Worm (Caenorhabditis elegans): ENCODE measurements around the gene aak-2.

The aak-2 gene

ce11 chrX:16803545-16803944, 7.7 kb downstream of the aak-2 start:
- TF ChIP-seq peb-1 (tag; optimal IDR thresholded peaks at IDR 0.05), result no peak
- TF ChIP-seq nhr-129 (tag; optimal IDR thresholded peaks at IDR 0.05), result no peak

- TF ChIP-seq unc-55 (GFP tag; optimal IDR thresholded peaks at IDR 0.05) (peak; percentile 68), elt-1 (tag; optimal IDR thresholded peaks at IDR 0.05) (no peak)
These were observed 11.1 kb downstream of the aak-2 start, which contains the start of gene mec-4 for ce11 chrX:16807015-16807414. TSS of gene mec-4 (minus strand) at chrX:16807115.

DNA sequence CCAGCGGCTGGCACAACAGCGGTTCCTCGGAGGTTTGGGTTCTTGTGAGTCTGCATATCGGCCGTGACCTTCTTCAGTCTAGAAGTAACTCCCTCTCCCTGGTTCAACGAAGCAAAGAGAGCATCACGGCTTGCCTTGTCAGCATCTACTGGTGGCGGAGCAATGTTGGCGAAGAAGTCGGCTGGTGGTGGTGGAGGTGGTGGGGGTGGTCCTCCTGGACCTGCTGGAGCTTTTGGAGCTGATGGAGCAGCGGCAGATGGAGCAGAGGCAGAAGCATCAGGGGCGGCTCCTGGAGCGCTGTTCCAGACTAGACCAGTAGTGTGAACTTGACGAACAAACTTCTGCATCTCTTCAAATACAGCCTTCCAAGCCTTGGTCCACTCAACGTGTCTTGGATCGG, 12.6 kb downstream of the aak-2 start:
- TF ChIP-seq nhr-25 (tag; optimal IDR thresholded peaks at IDR 0.05), result no peak
- no peak for TF ChIP-seq mbf-1 (tag; optimal IDR thresholded peaks at IDR 0.05)
- no peak for TF ChIP-seq crh-2 (tag; optimal IDR thresholded peaks at IDR 0.05)
- no peak for TF ChIP-seq sma-3 (GFP tag; optimal IDR thresholded peaks at IDR 0.05)
- no peak for TF ChIP-seq snpc-4 (tag; optimal IDR thresholded peaks at IDR 0.05)
- no peak for TF ChIP-seq Y55F3AM.14 (GFP tag; optimal IDR thresholded peaks at IDR 0.05)
- TF ChIP-seq sma-9 (GFP tag; optimal IDR thresholded peaks at IDR 0.05), result no peak
- no peak for TF ChIP-seq sma-9 (tag; optimal IDR thresholded peaks at IDR 0.05)
- TF ChIP-seq ceh-16 (tag; optimal IDR thresholded peaks at IDR 0.05), result no peak
- TF ChIP-seq peb-1 (tag; optimal IDR thresholded peaks at IDR 0.05), result no peak
- TF ChIP-seq nhr-12 (tag; optimal IDR thresholded peaks at IDR 0.05), result no peak
- TF ChIP-seq C34F6.9 (tag; optimal IDR thresholded peaks at IDR 0.05), result no peak
- TF ChIP-seq unc-39 (tag; optimal IDR thresholded peaks at IDR 0.05), result no peak
- TF ChIP-seq lin-13 (GFP tag; optimal IDR thresholded peaks at IDR 0.05), result no peak
- TF ChIP-seq lin-39 (tag; optimal IDR thresholded peaks at IDR 0.05), result no peak
- no peak for TF ChIP-seq nhr-237 (tag; optimal IDR thresholded peaks at IDR 0.05)
- no peak for TF ChIP-seq ceh-82 (tag; optimal IDR thresholded peaks at IDR 0.05)
- TF ChIP-seq sem-4 (tag; optimal IDR thresholded peaks at IDR 0.05), result no peak

ce11 chrX:16809689-16810088, 13.8 kb downstream of the aak-2 start:
- TF ChIP-seq gmeb-1 (tag; optimal IDR thresholded peaks at IDR 0.05), result no peak
- no peak for TF ChIP-seq elt-1 (tag; optimal IDR thresholded peaks at IDR 0.05)
- TF ChIP-seq nhr-77 (tag; optimal IDR thresholded peaks at IDR 0.05), result no peak
- no peak for TF ChIP-seq blmp-1 (tag; optimal IDR thresholded peaks at IDR 0.05; ENCODE audit: insufficient read depth)
- no peak for TF ChIP-seq nhr-21 (tag; optimal IDR thresholded peaks at IDR 0.05)
- no peak for TF ChIP-seq ztf-4 (tag; optimal IDR thresholded peaks at IDR 0.05)
- TF ChIP-seq unc-55 (GFP tag; optimal IDR thresholded peaks at IDR 0.05), result no peak
- no peak for TF ChIP-seq R02D3.7 (tag; optimal IDR thresholded peaks at IDR 0.05)
- no peak for TF ChIP-seq snpc-4 (tag; optimal IDR thresholded peaks at IDR 0.05)
- TF ChIP-seq nhr-12 (tag; optimal IDR thresholded peaks at IDR 0.05), result no peak
- no peak for TF ChIP-seq dmd-4 (tag; optimal IDR thresholded peaks at IDR 0.05)
- TF ChIP-seq nhr-10 (tag; optimal IDR thresholded peaks at IDR 0.05), result no peak
- no peak for TF ChIP-seq mab-5 (tag; optimal IDR thresholded peaks at IDR 0.05)
- no peak for TF ChIP-seq egl-27 (tag; optimal IDR thresholded peaks at IDR 0.05)
- no peak for TF ChIP-seq fos-1 (tag; optimal IDR thresholded peaks at IDR 0.05)
- no peak for TF ChIP-seq nhr-129 (tag; optimal IDR thresholded peaks at IDR 0.05)
- TF ChIP-seq nhr-6 (tag; optimal IDR thresholded peaks at IDR 0.05), result no peak
- TF ChIP-seq lsy-2 (tag; optimal IDR thresholded peaks at IDR 0.05), result no peak

DNA sequence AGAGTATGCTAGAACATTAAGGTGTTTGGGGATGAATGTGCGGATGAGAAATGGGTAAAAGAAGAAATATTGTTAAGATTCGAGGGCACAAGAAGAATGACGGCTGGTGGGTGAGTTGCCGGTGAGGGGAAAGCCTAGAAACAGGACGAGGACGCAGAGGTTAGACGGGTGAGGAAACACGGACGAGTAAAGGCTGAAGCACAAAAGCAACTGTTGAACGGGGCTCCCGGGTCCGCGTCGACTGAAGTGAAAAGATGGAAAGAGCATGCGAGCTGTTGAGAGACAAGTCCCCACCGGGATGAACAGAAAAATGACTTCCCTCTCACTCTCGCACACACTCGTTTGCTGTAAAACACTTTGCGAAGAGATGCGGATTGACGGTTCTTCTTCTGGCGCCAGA, 16.1 kb downstream of the aak-2 start:
- peak; percentile 12 for TF ChIP-seq sma-9 (GFP tag; optimal IDR thresholded peaks at IDR 0.05)
- no peak for TF ChIP-seq sma-9 (tag; optimal IDR thresholded peaks at IDR 0.05)
- TF ChIP-seq unc-62 (GFP tag; optimal IDR thresholded peaks at IDR 0.05), result no peak
- TF ChIP-seq ceh-16 (tag; optimal IDR thresholded peaks at IDR 0.05), result no peak
- TF ChIP-seq mab-5 (tag; optimal IDR thresholded peaks at IDR 0.05), result no peak
- TF ChIP-seq fos-1 (tag; optimal IDR thresholded peaks at IDR 0.05), result no peak
- peak; percentile 50 for TF ChIP-seq F13H6.1 (tag; optimal IDR thresholded peaks at IDR 0.05)
- TF ChIP-seq egl-27 (tag; optimal IDR thresholded peaks at IDR 0.05), result no peak
